Worm (Caenorhabditis elegans) whole organism, young adult: ENCODE data around the gene pas-6.
A peak's percentile ranks its signal among the peaks of the same experiment; 100 is the strongest.

Experiments used
- B0261.1 ChIP-seq: sonication (generic microtip); optimal IDR thresholded peaks from 2 replicates; lab custom pipeline; 2016; ENCODE audit warnings: mild to moderate bottlenecking, missing genetic modification characterization, moderate library complexity, missing compliant biosample characterization
- D2030.7 ChIP-seq: fragments of 200-800 bp; sonication (Bioruptor generic); IDR thresholded peaks from 2 replicates; pipeline ENCODE4 v1.3.6; 2022; ENCODE audit warnings: missing genetic modification reagents, missing genetic modification characterization, missing compliant biosample characterization
- F33H1.4 ChIP-seq: fragments of 200-800 bp; sonication (Bioruptor generic); IDR thresholded peaks from 2 replicates; pipeline ENCODE4 v1.3.6; 2022; ENCODE audit warnings: missing genetic modification reagents, missing genetic modification characterization, missing compliant biosample characterization
- F57C9.4 ChIP-seq: sonication (generic microtip); optimal IDR thresholded peaks from 2 replicates; lab custom pipeline; 2017; ENCODE audit warnings: mild to moderate bottlenecking, missing genetic modification characterization, missing compliant biosample characterization
- T26A5.8 ChIP-seq: sonication (generic microtip); optimal IDR thresholded peaks from 2 replicates; lab custom pipeline; 2016; ENCODE audit warnings: missing genetic modification characterization, missing compliant biosample characterization
- Y53F4B.3 ChIP-seq: fragments of 200-800 bp; sonication (Bioruptor generic); IDR thresholded peaks from 2 replicates; pipeline ENCODE4 v1.3.6; 2022; ENCODE audit warnings: missing genetic modification reagents, missing genetic modification characterization, missing compliant biosample characterization
- Y79H2A.3 ChIP-seq: fragments of 200-800 bp; sonication (Bioruptor generic); conservative IDR thresholded peaks from 2 replicates; pipeline ENCODE4 v1.3.6; 2022; ENCODE audit warnings: missing genetic modification reagents, missing genetic modification characterization, missing compliant biosample characterization
- aptf-2 ChIP-seq: fragments of 200-800 bp; sonication (Bioruptor generic); conservative IDR thresholded peaks from 2 replicates; pipeline ENCODE4 v1.3.6; 2022; ENCODE audit warnings: missing genetic modification reagents, missing genetic modification characterization, missing compliant biosample characterization
- athp-1 ChIP-seq: sonication (generic microtip); optimal IDR thresholded peaks from 2 replicates; lab custom pipeline; 2017; ENCODE audit warnings: mild to moderate bottlenecking, missing genetic modification characterization, missing compliant biosample characterization
- attf-5 ChIP-seq: fragments of 200-800 bp; sonication (Bioruptor generic); optimal IDR thresholded peaks from 2 replicates; lab custom pipeline; 2018; ENCODE audit warnings: mild to moderate bottlenecking, missing genetic modification characterization, missing compliant biosample characterization
- cebp-1 ChIP-seq, 2 experiments: fragments of 200-800 bp in 1 of 2; sonication (Bioruptor generic) in 1 of 2; sonication (generic microtip) in 1 of 2; IDR thresholded peaks in 1 of 2; optimal IDR thresholded peaks in 1 of 2; 2 replicates each; pipeline versions ENCODE4 v1.3.6 to Lab custom; 2017 to 2022; ENCODE audit warnings: missing compliant biosample characterization in 2 of 2, missing genetic modification characterization in 2 of 2, mild to moderate bottlenecking in 1 of 2, missing genetic modification reagents in 1 of 2, moderate library complexity in 1 of 2
- cebp-2 ChIP-seq: fragments of 200-800 bp; sonication (Bioruptor generic); IDR thresholded peaks from 2 replicates; pipeline ENCODE4 v1.3.6; 2022; ENCODE audit warnings: missing genetic modification characterization, missing compliant biosample characterization
- ceh-100 ChIP-seq: fragments of 200-800 bp; sonication (Bioruptor generic); IDR thresholded peaks from 2 replicates; pipeline ENCODE4 v1.3.6; 2022; ENCODE audit warnings: missing genetic modification reagents, missing genetic modification characterization, missing compliant biosample characterization
- ceh-40 ChIP-seq: fragments of 200-800 bp; sonication (Bioruptor generic); IDR thresholded peaks from 2 replicates; pipeline ENCODE4 v1.3.6; 2022; ENCODE audit warnings: missing genetic modification characterization, missing compliant biosample characterization
- ceh-58 ChIP-seq: fragments of 200-800 bp; sonication (Bioruptor generic); IDR thresholded peaks from 2 replicates; pipeline ENCODE4 v1.3.6; 2022; ENCODE audit warnings: missing genetic modification characterization, missing compliant biosample characterization
- ceh-91 ChIP-seq: fragments of 200-800 bp; sonication (Bioruptor generic); IDR thresholded peaks from 2 replicates; pipeline ENCODE4 v1.3.6; 2022; ENCODE audit warnings: missing genetic modification reagents, missing genetic modification characterization, missing compliant biosample characterization
- die-1 ChIP-seq: sonication (generic microtip); optimal IDR thresholded peaks from 2 replicates; lab custom pipeline; 2016; ENCODE audit warnings: missing genotype, mild to moderate bottlenecking, missing genetic modification characterization, missing compliant biosample characterization
- egrh-3 ChIP-seq: fragments of 200-800 bp; sonication (Bioruptor generic); IDR thresholded peaks from 2 replicates; pipeline ENCODE4 v1.3.6; 2022; ENCODE audit warnings: missing genetic modification reagents, missing genetic modification characterization, missing compliant biosample characterization
- ekl-4 ChIP-seq: fragments of 200-800 bp; sonication (Bioruptor generic); IDR thresholded peaks from 2 replicates; pipeline ENCODE4 v1.3.6; 2022; ENCODE audit warnings: missing genetic modification reagents, missing genetic modification characterization, missing compliant biosample characterization
- ets-4 ChIP-seq: fragments of 200-800 bp; sonication (Bioruptor generic); optimal IDR thresholded peaks from 2 replicates; lab custom pipeline; 2018; ENCODE audit warnings: mild to moderate bottlenecking, missing genetic modification characterization, missing compliant biosample characterization
- hlh-12 ChIP-seq: sonication (generic microtip); optimal IDR thresholded peaks from 2 replicates; lab custom pipeline; 2016; ENCODE audit warnings: missing genetic modification characterization, missing compliant biosample characterization
- hlh-26 ChIP-seq: fragments of 200-800 bp; sonication (Bioruptor generic); conservative IDR thresholded peaks from 2 replicates; pipeline ENCODE4 v1.3.6; 2022; ENCODE audit warnings: missing genetic modification reagents, missing genetic modification characterization, missing compliant biosample characterization
- hrde-1 ChIP-seq: sonication (generic microtip); optimal IDR thresholded peaks from 2 replicates; lab custom pipeline; 2016; ENCODE audit warnings: missing genetic modification characterization, mild to moderate bottlenecking, missing compliant biosample characterization, moderate library complexity, missing genotype, missing genetic modification reagents, borderline replicate concordance
- let-607 ChIP-seq, 2 experiments: fragments of 200-800 bp in 1 of 2; sonication (Bioruptor generic) in 1 of 2; sonication (generic microtip) in 1 of 2; optimal IDR thresholded peaks; 2 replicates each; lab custom pipeline; 2016 to 2018; ENCODE audit warnings: mild to moderate bottlenecking in 2 of 2, missing compliant biosample characterization in 2 of 2, missing genetic modification characterization in 2 of 2, moderate library complexity in 2 of 2, missing genotype in 1 of 2
- lin-26 ChIP-seq: fragments of 200-800 bp; sonication (Bioruptor generic); IDR thresholded peaks from 2 replicates; pipeline ENCODE4 v1.3.6; 2022; ENCODE audit warnings: missing genetic modification reagents, missing genetic modification characterization, missing compliant biosample characterization
- lsy-27 ChIP-seq: sonication (generic microtip); optimal IDR thresholded peaks from 2 replicates; lab custom pipeline; 2017; ENCODE audit warnings: missing genetic modification characterization, mild to moderate bottlenecking, missing compliant biosample characterization, antibody characterized with exemption, missing genotype, borderline replicate concordance; ENCODE audit not compliant: insufficient read depth
- madf-8 ChIP-seq: fragments of 200-800 bp; sonication (Bioruptor generic); conservative IDR thresholded peaks from 2 replicates; pipeline ENCODE4 v1.3.6; 2022; ENCODE audit warnings: missing genetic modification reagents, missing genetic modification characterization, missing compliant biosample characterization
- mcd-1 ChIP-seq: fragments of 200-800 bp; sonication (Bioruptor generic); IDR thresholded peaks from 2 replicates; pipeline ENCODE4 v1.3.6; 2022; ENCODE audit warnings: missing genetic modification reagents, missing genetic modification characterization, missing compliant biosample characterization
- nfya-1 ChIP-seq: sonication (generic microtip); optimal IDR thresholded peaks from 2 replicates; lab custom pipeline; 2017; ENCODE audit warnings: antibody characterized with exemption, missing compliant biosample characterization, missing genetic modification characterization, borderline replicate concordance; ENCODE audit not compliant: insufficient read depth
- nfya-2 ChIP-seq: fragments of 200-800 bp; sonication (Bioruptor generic); IDR thresholded peaks from 2 replicates; pipeline ENCODE4 v1.3.6; 2022; ENCODE audit warnings: missing genetic modification reagents, missing genetic modification characterization, missing compliant biosample characterization
- nfyb-1 ChIP-seq: fragments of 200-800 bp; sonication (Bioruptor generic); IDR thresholded peaks from 2 replicates; pipeline ENCODE4 v1.3.6; 2022; ENCODE audit warnings: missing genetic modification reagents, missing genetic modification characterization, missing compliant biosample characterization
- nhr-80 ChIP-seq: sonication (generic microtip); optimal IDR thresholded peaks from 2 replicates; lab custom pipeline; 2016; ENCODE audit warnings: missing genetic modification characterization, missing compliant biosample characterization
- pha-4 ChIP-seq: fragments of 150-350 bp; sonication (generic microtip); optimal IDR thresholded peaks from 2 replicates; lab custom pipeline; 2014; ENCODE audit warnings: missing biosample characterization, missing genetic modification reagents, missing genetic modification characterization
- sdz-38 ChIP-seq: sonication (generic microtip); optimal IDR thresholded peaks from 2 replicates; lab custom pipeline; 2016; ENCODE audit warnings: missing genotype, missing genetic modification characterization, missing compliant biosample characterization
- snpc-3.4 ChIP-seq: sonication (generic microtip); optimal IDR thresholded peaks from 2 replicates; lab custom pipeline; 2017; ENCODE audit warnings: missing genetic modification characterization, mild to moderate bottlenecking, missing compliant biosample characterization, antibody characterized with exemption, moderate library complexity, missing genotype, missing genetic modification reagents
- tlf-1 ChIP-seq: fragments of 200-800 bp; sonication (Bioruptor generic); optimal IDR thresholded peaks from 2 replicates; lab custom pipeline; 2018; ENCODE audit warnings: mild to moderate bottlenecking, missing genetic modification characterization, missing compliant biosample characterization
- xnd-1 ChIP-seq: sonication (generic microtip); optimal IDR thresholded peaks from 2 replicates; lab custom pipeline; 2016; ENCODE audit warnings: missing genotype, missing genetic modification reagents, missing genetic modification characterization, missing compliant biosample characterization
- zim-3 ChIP-seq: sonication (generic microtip); optimal IDR thresholded peaks from 2 replicates; lab custom pipeline; 2017; ENCODE audit warnings: mild to moderate bottlenecking, missing genetic modification characterization, moderate library complexity, missing compliant biosample characterization
- ztf-18 ChIP-seq: sonication (generic microtip); optimal IDR thresholded peaks from 2 replicates; lab custom pipeline; 2016; ENCODE audit warnings: missing genotype, mild to moderate bottlenecking, missing genetic modification characterization, missing compliant biosample characterization
- ztf-22 ChIP-seq: fragments of 200-800 bp; sonication (Bioruptor generic); optimal IDR thresholded peaks from 2 replicates; lab custom pipeline; 2018; ENCODE audit warnings: mild to moderate bottlenecking, missing genetic modification characterization, moderate library complexity, missing compliant biosample characterization
- ztf-26 ChIP-seq: sonication (generic microtip); optimal IDR thresholded peaks from 2 replicates; lab custom pipeline; 2017; ENCODE audit warnings: missing genetic modification characterization, missing compliant biosample characterization
- ztf-28 ChIP-seq: fragments of 200-800 bp; sonication (Bioruptor generic); IDR thresholded peaks from 2 replicates; pipeline ENCODE4 v1.3.6; 2022; ENCODE audit warnings: missing genetic modification reagents, missing genetic modification characterization, missing compliant biosample characterization
- ztf-6 ChIP-seq: fragments of 200-800 bp; sonication (Bioruptor generic); IDR thresholded peaks from 2 replicates; pipeline ENCODE4 v1.3.6; 2022; ENCODE audit warnings: missing genetic modification reagents, missing genetic modification characterization, missing compliant biosample characterization

The pas-6 gene

ce11 chrV:5571691-5572090, 12.5 kb downstream of the pas-6 start:
- TF ChIP-seq D2030.7 (GFP tag; lab: Robert Waterston, UW): no peak
- TF ChIP-seq hrde-1 (tag; lab: Kevin White, UChicago): no peak
- TF ChIP-seq nfyb-1 (GFP tag; lab: Robert Waterston, UW): no peak
- no peak for TF ChIP-seq attf-5 (GFP tag; lab: Kevin White, UChicago)
- TF ChIP-seq lin-26 (GFP tag; lab: Robert Waterston, UW): no peak
- no peak for TF ChIP-seq Y79H2A.3
- TF ChIP-seq ztf-22 (GFP tag; lab: Kevin White, UChicago): no peak
- TF ChIP-seq ztf-6 (GFP tag; lab: Robert Waterston, UW): no peak
- no peak for TF ChIP-seq nfya-2
- no peak for TF ChIP-seq ekl-4
- no peak for TF ChIP-seq lsy-27
- no peak for TF ChIP-seq ceh-40 (GFP tag; lab: Robert Waterston, UW)
- TF ChIP-seq zim-3 (tag; lab: Kevin White, UChicago): no peak

ce11 chrV:5570433-5570832, 13.7 kb downstream of the pas-6 start, which contains the start of gene glb-6:
Gene glb-6, minus strand, starts transcription at chrV:5570533.
- TF ChIP-seq ceh-100 (GFP tag; lab: Robert Waterston, UW) (no peak), T26A5.8 (no peak), nfya-1 (tag; lab: Kevin White, UChicago) (no peak), ceh-40 (GFP tag; lab: Robert Waterston, UW) (no peak), hlh-12 (tag; lab: Kevin White, UChicago) (no peak), xnd-1 (tag; lab: Kevin White, UChicago) (no peak), zim-3 (tag; lab: Kevin White, UChicago) (no peak), die-1 (no peak), hrde-1 (tag; lab: Kevin White, UChicago) (no peak), F33H1.4 (GFP tag; lab: Robert Waterston, UW) (no peak), B0261.1 (tag; lab: Kevin White, UChicago) (no peak), mcd-1 (no peak), snpc-3.4 (tag; lab: Kevin White, UChicago) (no peak), F57C9.4 (tag; lab: Kevin White, UChicago) (no peak)

- TF ChIP-seq aptf-2 (GFP tag; lab: Robert Waterston, UW): no peak
- no peak for TF ChIP-seq ztf-28 (GFP tag; lab: Robert Waterston, UW)
- TF ChIP-seq tlf-1 (GFP tag; lab: Kevin White, UChicago): no peak
- no peak for TF ChIP-seq B0261.1 (tag; lab: Kevin White, UChicago)
- TF ChIP-seq Y53F4B.3: no peak
- TF ChIP-seq lin-26 (GFP tag; lab: Robert Waterston, UW): no peak
- TF ChIP-seq madf-8 (GFP tag; lab: Robert Waterston, UW): no peak
- no peak for TF ChIP-seq F33H1.4 (GFP tag; lab: Robert Waterston, UW)
- no peak for TF ChIP-seq ceh-58 (GFP tag; lab: Robert Waterston, UW)
Observed at ce11 chrV:5567119-5567518, 17.0 kb downstream of the pas-6 start, which contains the start of gene C18C4.7. Gene C18C4.7, minus strand, starts transcription at chrV:5567219.

- TF ChIP-seq let-607 (tag; optimal IDR thresholded peaks at IDR 0.05; lab: Kevin White, UChicago) (peak; percentile 27 to 44), ztf-6 (GFP tag; lab: Robert Waterston, UW) (no peak), ztf-26 (no peak), athp-1 (no peak), egrh-3 (GFP tag; lab: Robert Waterston, UW) (no peak), pha-4 (tag; lab: Kevin White, UChicago) (peak; percentile 14), ceh-91 (GFP tag; lab: Robert Waterston, UW) (no peak), nhr-80 (peak; percentile 95), Y79H2A.3 (no peak), hlh-12 (tag; lab: Kevin White, UChicago) (no peak), ztf-22 (GFP tag; lab: Kevin White, UChicago) (peak; percentile 2), ets-4 (GFP tag; lab: Kevin White, UChicago) (peak; percentile 80), cebp-1 (GFP tag; IDR thresholded peaks at IDR 0.05; lab: Robert Waterston, UW) (no peak), cebp-1 (tag; optimal IDR thresholded peaks at IDR 0.05; lab: Kevin White, UChicago) (no peak), sdz-38 (no peak), cebp-2 (GFP tag; lab: Robert Waterston, UW) (no peak), ztf-18 (no peak), hlh-26 (GFP tag; lab: Robert Waterston, UW) (no peak)
Observed at ce11 chrV:5559882-5560281, 24.3 kb downstream of the pas-6 start.
